Fruit fly (Drosophila melanogaster): ENCODE results near the gene CG13318.

DNA sequence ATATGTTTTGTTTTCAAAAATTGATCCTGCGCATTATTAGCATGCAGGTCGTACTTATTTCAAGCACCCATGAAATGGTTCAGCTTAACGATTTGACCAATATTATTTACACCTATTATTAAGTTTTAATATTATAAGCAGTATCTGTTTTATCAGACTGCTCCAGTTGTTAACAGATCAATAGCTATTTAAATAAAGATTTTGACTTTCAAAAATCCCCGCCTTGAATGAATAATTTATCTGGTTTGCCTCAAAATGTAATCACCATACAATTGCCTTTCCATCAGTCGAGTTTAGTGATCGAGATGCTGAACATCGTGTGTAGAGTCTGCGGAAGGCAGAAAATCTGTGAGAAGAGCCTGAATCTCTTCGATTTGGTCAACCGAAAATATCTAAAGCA, 47.3 kb downstream of the CG13318 start, which contains the start of gene ouib:
- TF ChIP-seq EcR (GFP tag; optimal IDR thresholded peaks at IDR 0.05) = no peak
- TF ChIP-seq CG34367 (tag; optimal IDR thresholded peaks at IDR 0.05) = no peak
- no peak for TF ChIP-seq CG14655 (GFP tag; optimal IDR thresholded peaks at IDR 0.05)
- TF ChIP-seq Snoo (tag; optimal IDR thresholded peaks at IDR 0.05) = no peak
- no peak for TF ChIP-seq CG4496 (GFP tag; IDR thresholded peaks at IDR 0.05)
- no peak for TF ChIP-seq Ets98B (GFP tag; IDR thresholded peaks at IDR 0.05)

All from whole organism, pupa.